Worm (Caenorhabditis elegans): ENCODE measurements around the gene C04C3.9.

Gene C04C3.9

DNA sequence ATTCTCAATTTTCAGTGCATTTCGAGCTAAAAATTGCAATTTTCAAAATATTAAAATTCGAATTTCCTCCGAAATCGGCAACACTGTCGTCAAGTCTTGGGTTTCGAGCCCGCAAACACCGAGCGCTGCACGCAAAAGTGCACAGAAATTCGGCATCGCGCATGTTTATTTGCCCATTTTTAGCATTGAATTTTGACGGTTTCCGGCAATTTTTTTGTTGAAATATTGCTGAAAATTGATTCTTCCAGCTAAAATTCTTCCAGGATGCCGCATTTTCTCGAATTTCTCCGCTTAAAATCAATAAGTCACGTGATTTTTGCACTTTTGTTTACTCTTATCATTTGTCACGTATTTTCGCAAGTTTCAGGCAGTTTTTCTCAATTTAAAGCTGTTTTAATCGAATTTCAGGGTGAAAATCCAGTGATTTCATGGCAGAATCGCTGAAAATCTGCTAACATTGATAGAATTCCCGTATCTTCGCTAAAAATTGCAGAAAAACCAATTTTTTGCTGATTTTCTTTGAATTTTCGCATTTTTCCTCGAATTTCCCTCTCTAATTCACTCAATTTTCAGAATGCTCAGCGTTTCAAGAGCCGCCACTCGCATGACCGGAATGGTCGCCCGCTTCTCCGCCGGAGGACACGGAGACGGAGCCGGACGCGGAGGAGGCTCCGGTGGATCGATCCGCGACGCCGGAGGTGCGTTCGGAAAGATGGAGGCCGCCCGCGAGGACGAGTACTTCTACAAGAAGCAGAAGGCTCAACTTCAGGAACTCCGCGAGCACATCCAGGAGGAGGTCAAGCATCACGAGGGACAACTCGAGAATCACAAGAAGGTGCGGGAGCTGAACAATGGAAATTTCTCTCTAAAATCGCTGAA, 42.8 kb downstream of the C04C3.9 start, which contains the start of gene mai-2:
Gene mai-2 (plus strand): TSS at position 574 of the 879 bp plus-strand sequence.
- TF ChIP-seq nfya-1 (tag; optimal IDR thresholded peaks at IDR 0.05) (peak; percentile 28), ahr-1 (tag; optimal IDR thresholded peaks at IDR 0.05) (no peak), hlh-30 (tag; optimal IDR thresholded peaks at IDR 0.05; ENCODE audit: insufficient read depth) (peak; percentile 91)

ce11 chrIV:3384593-3384992, 43.7 kb downstream of the C04C3.9 start:
- peak; percentile 44 for TF ChIP-seq ceh-2 (tag; optimal IDR thresholded peaks at IDR 0.05)
- peak; percentile 99 for TF ChIP-seq hlh-30 (tag; optimal IDR thresholded peaks at IDR 0.05; ENCODE audit: insufficient read depth)
- TF ChIP-seq rnt-1 (tag; optimal IDR thresholded peaks at IDR 0.05) = peak; percentile 65
- peak; percentile 78 for TF ChIP-seq ceh-31 (tag; optimal IDR thresholded peaks at IDR 0.05)
- TF ChIP-seq C08G9.2 (tag; optimal IDR thresholded peaks at IDR 0.05) = peak; percentile 37
- TF ChIP-seq K02D7.2 (tag; optimal IDR thresholded peaks at IDR 0.05) = no peak
- TF ChIP-seq unc-55 (GFP tag; optimal IDR thresholded peaks at IDR 0.05) = peak; percentile 47
- TF ChIP-seq ceh-24 (tag; optimal IDR thresholded peaks at IDR 0.05) = no peak
- peak; percentile 5 for TF ChIP-seq pqm-1 (tag; optimal IDR thresholded peaks at IDR 0.05)
- TF ChIP-seq unc-42 (tag; optimal IDR thresholded peaks at IDR 0.05) = peak; percentile 88
- TF ChIP-seq ceh-18 (tag; optimal IDR thresholded peaks at IDR 0.05) = peak; percentile 77
- peak; percentile 85 for TF ChIP-seq nfya-1 (tag; optimal IDR thresholded peaks at IDR 0.05)
- no peak for TF ChIP-seq dmd-4 (tag; optimal IDR thresholded peaks at IDR 0.05; ENCODE audit: borderline replicate concordance)
- peak; percentile 79 for TF ChIP-seq ceh-34 (tag; optimal IDR thresholded peaks at IDR 0.05)
- TF ChIP-seq pag-3 (tag; optimal IDR thresholded peaks at IDR 0.05; ENCODE audit: borderline replicate concordance) = no peak
- TF ChIP-seq tbx-2 (tag; optimal IDR thresholded peaks at IDR 0.05) = peak; percentile 56
- TF ChIP-seq ceh-48 (tag; optimal IDR thresholded peaks at IDR 0.05) = peak; percentile 10
- peak; percentile 43 for TF ChIP-seq hlh-8 (tag; optimal IDR thresholded peaks at IDR 0.05)

DNA sequence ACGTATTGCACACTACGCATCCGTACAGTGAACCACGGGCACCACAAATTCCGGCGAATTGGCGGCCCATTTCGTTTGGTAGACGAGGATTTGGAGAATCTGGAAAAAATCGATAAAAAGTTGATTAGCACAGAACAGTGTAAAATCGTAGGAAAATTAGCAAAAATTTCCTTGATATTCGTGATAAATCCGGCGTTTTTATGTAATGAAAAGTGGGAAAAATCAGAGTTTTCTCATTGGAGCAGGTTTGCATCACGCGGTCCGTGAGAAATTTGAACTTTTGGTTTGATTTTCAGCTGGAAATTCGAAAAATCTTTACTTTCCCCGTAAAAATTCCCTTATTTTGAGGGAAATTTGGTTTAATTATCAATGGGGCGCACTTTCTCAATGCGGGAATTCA, 44.3 kb downstream of the C04C3.9 start, which contains the start of gene B0546.4:
Gene B0546.4 (minus strand): TSS at position 101 of the 400 bp plus-strand sequence.
- TF ChIP-seq hlh-13 (GFP tag; optimal IDR thresholded peaks at IDR 0.05) (no peak), ref-2 (tag; optimal IDR thresholded peaks at IDR 0.05) (no peak), rnt-1 (tag; optimal IDR thresholded peaks at IDR 0.05) (no peak), ceh-14 (tag; optimal IDR thresholded peaks at IDR 0.05) (no peak)

ce11 chrIV:3383203-3383602, 45.1 kb downstream of the C04C3.9 start:
- TF ChIP-seq pha-4 (tag; optimal IDR thresholded peaks at IDR 0.05) = no peak
- no peak for TF ChIP-seq hlh-8 (tag; optimal IDR thresholded peaks at IDR 0.05)
- no peak for TF ChIP-seq elt-2 (tag; optimal IDR thresholded peaks at IDR 0.05)
- TF ChIP-seq nfya-1 (tag; optimal IDR thresholded peaks at IDR 0.05) = no peak
- TF ChIP-seq che-1 (tag; optimal IDR thresholded peaks at IDR 0.05) = no peak
- TF ChIP-seq sox-4 (tag; optimal IDR thresholded peaks at IDR 0.05) = no peak

ce11 chrIV:3382338-3382907, 45.9 kb downstream of the C04C3.9 start, which contains the start of gene B0546.3:
B0546.3 (minus strand) TSS chrIV:3382841.
- TF ChIP-seq ceh-6 (GFP tag; optimal IDR thresholded peaks at IDR 0.05) = no peak

DNA sequence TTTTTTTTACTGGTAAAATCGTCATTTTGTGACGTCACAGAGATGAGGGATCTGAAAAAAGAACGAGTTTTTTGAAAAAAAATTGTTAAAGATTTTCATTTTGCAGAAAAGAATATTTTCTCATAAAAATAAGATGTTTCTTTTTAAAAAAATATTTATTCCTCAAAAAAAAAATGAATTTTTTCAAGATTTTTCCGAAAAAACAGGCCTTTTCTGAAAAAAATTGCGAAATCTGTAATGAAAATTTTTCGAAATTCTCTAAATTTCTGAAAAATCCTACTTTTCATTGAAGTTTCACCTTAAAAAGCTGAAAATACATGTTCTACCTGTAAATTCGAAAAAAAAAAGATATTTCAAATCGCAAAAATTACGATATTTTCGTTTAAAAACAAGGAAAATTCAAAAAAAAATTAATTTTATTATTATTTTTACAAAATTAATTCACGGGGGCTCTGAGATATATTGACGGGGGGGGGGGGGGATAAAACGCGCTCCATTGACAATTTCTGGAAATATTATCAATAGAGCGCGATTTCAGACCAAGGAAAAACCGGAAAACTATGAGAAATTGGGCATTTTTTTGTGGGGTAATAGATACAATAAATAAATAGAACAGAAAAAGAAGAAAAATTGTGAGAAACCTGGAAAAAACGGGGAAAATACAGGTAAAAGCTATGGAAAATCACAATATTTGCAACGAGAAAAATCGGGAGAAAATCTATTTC, 50.1 kb downstream of the C04C3.9 start, which contains the start of gene otub-4:
Gene otub-4 (minus strand): TSS at position 51 of the 725 bp plus-strand sequence.
- TF ChIP-seq ceh-31 (tag; optimal IDR thresholded peaks at IDR 0.05) (no peak), K02D7.2 (tag; optimal IDR thresholded peaks at IDR 0.05) (no peak), nhr-11 (tag; optimal IDR thresholded peaks at IDR 0.05) (no peak), odd-2 (tag; optimal IDR thresholded peaks at IDR 0.05) (no peak), lim-6 (tag; optimal IDR thresholded peaks at IDR 0.05) (no peak), ttx-3 (tag; optimal IDR thresholded peaks at IDR 0.05) (no peak)
